Fruit fly (Drosophila melanogaster) whole organism, embryonic: ENCODE results near the gene Tctp.

ENCODE experiments used
- Aef1 ChIP-seq: fragments of 200-800 bp; sonication (Bioruptor generic); IDR thresholded peaks from 3 replicates; pipeline ENCODE4 v1.3.6; 2022; ENCODE audit warnings: missing biosample characterization, missing genetic modification characterization
- Asciz ChIP-seq: fragments of 200-800 bp; sonication (Bioruptor generic); optimal IDR thresholded peaks from 2 replicates; lab custom pipeline; 2017; ENCODE audit warnings: missing biosample characterization, mild to moderate bottlenecking, missing genetic modification characterization, missing genetic modification reagents
- Atf-2 ChIP-seq: fragments of 200-800 bp; sonication (Bioruptor generic); optimal IDR thresholded peaks from 2 replicates; lab custom pipeline; 2016; ENCODE audit warnings: missing biosample characterization, missing genetic modification characterization
- CG11723 ChIP-seq: fragments of 200-800 bp; sonication (Bioruptor generic); optimal IDR thresholded peaks from 2 replicates; lab custom pipeline; 2017; ENCODE audit warnings: missing biosample characterization, mild to moderate bottlenecking, missing genetic modification characterization
- CG12155 ChIP-seq: fragments of 200-800 bp; sonication (Bioruptor generic); optimal IDR thresholded peaks from 3 replicates; lab custom pipeline; 2016; ENCODE audit warnings: missing biosample characterization, missing genetic modification characterization
- CG1233 ChIP-seq: fragments of 200-800 bp; sonication (Bioruptor generic); optimal IDR thresholded peaks from 4 replicates; lab custom pipeline; 2018; ENCODE audit warnings: missing biosample characterization, mild to moderate bottlenecking, missing genetic modification characterization
- CG13894 ChIP-seq: fragments of 200-800 bp; sonication (Bioruptor generic); optimal IDR thresholded peaks from 3 replicates; lab custom pipeline; 2018; ENCODE audit warnings: missing biosample characterization, mild to moderate bottlenecking, missing genetic modification characterization, moderate library complexity
- CG15514 ChIP-seq: fragments of 200-800 bp; sonication (Bioruptor generic); optimal IDR thresholded peaks from 3 replicates; lab custom pipeline; 2017; ENCODE audit warnings: missing biosample characterization, missing genetic modification characterization, mild to moderate bottlenecking, moderate library complexity, missing genetic modification reagents
- CG1602 ChIP-seq: fragments of 200-800 bp; sonication (Bioruptor generic); optimal IDR thresholded peaks from 3 replicates; lab custom pipeline; 2016; ENCODE audit warnings: missing biosample characterization, missing genetic modification characterization
- CG16779 ChIP-seq: fragments of 200-800 bp; sonication (Bioruptor generic); IDR thresholded peaks from 2 replicates; pipeline ENCODE4 v1.3.6; 2022; ENCODE audit warnings: missing biosample characterization, missing genetic modification characterization
- CG17612 ChIP-seq: fragments of 200-800 bp; sonication (Bioruptor generic); IDR thresholded peaks from 2 replicates; pipeline ENCODE4 v1.3.6; 2022; ENCODE audit warnings: missing biosample characterization, missing genetic modification characterization
- CG17912 ChIP-seq: fragments of 200-800 bp; sonication (Bioruptor generic); optimal IDR thresholded peaks from 2 replicates; lab custom pipeline; 2018; ENCODE audit warnings: missing biosample characterization, mild to moderate bottlenecking, missing genetic modification characterization
- CG2875 ChIP-seq: fragments of 200-800 bp; sonication (Bioruptor generic); optimal IDR thresholded peaks from 2 replicates; lab custom pipeline; 2017; ENCODE audit warnings: missing biosample characterization, mild to moderate bottlenecking, missing genetic modification characterization, missing genetic modification reagents
- CG30403 ChIP-seq: fragments of 200-800 bp; sonication (Bioruptor generic); optimal IDR thresholded peaks from 3 replicates; lab custom pipeline; 2016; ENCODE audit warnings: missing biosample characterization, missing genetic modification characterization
- CG3163 ChIP-seq: fragments of 200-800 bp; sonication (Bioruptor generic); optimal IDR thresholded peaks from 3 replicates; lab custom pipeline; 2016; ENCODE audit warnings: missing biosample characterization, missing genetic modification characterization
- CG34224 ChIP-seq: fragments of 200-800 bp; sonication (Bioruptor generic); IDR thresholded peaks from 3 replicates; pipeline ENCODE4 v1.3.6; 2022; ENCODE audit warnings: missing biosample characterization, missing genetic modification characterization; ENCODE audit not compliant: partially characterized antibody
- CG3847 ChIP-seq: fragments of 200-800 bp; sonication (Bioruptor generic); IDR thresholded peaks from 2 replicates; pipeline ENCODE4 v1.3.6; 2022; ENCODE audit warnings: missing biosample characterization, missing genetic modification characterization
- CG42726 ChIP-seq: fragments of 200-800 bp; sonication (Bioruptor generic); IDR thresholded peaks from 2 replicates; pipeline ENCODE4 v1.3.6; 2022; ENCODE audit warnings: missing biosample characterization, missing genetic modification characterization; ENCODE audit not compliant: partially characterized antibody
- CG4404 ChIP-seq: fragments of 200-800 bp; sonication (Bioruptor generic); IDR thresholded peaks from 2 replicates; pipeline ENCODE4 v1.3.6; 2022; ENCODE audit warnings: missing biosample characterization, missing genetic modification characterization
- CG6654 ChIP-seq: fragments of 200-800 bp; sonication (Bioruptor generic); optimal IDR thresholded peaks from 2 replicates; lab custom pipeline; 2017; ENCODE audit warnings: missing biosample characterization, mild to moderate bottlenecking, missing genetic modification characterization
- CG6813 ChIP-seq: fragments of 200-800 bp; sonication (Bioruptor generic); optimal IDR thresholded peaks from 2 replicates; lab custom pipeline; 2017; ENCODE audit warnings: missing biosample characterization, missing genetic modification characterization, mild to moderate bottlenecking, moderate library complexity, missing genetic modification reagents
- CG7839 ChIP-seq: fragments of 200-800 bp; sonication (Bioruptor generic); optimal IDR thresholded peaks from 3 replicates; lab custom pipeline; 2018; ENCODE audit warnings: missing biosample characterization, mild to moderate bottlenecking, missing genetic modification characterization, moderate library complexity
- CG9215 ChIP-seq: fragments of 200-800 bp; sonication (Bioruptor generic); IDR thresholded peaks from 2 replicates; pipeline ENCODE4 v1.3.6; 2022; ENCODE audit warnings: missing biosample characterization, missing genetic modification characterization
- CG9437 ChIP-seq: fragments of 200-800 bp; sonication (Bioruptor generic); optimal IDR thresholded peaks from 2 replicates; lab custom pipeline; 2018; ENCODE audit warnings: missing biosample characterization, mild to moderate bottlenecking, missing genetic modification characterization
- Chrac-16 ChIP-seq: fragments of 200-800 bp; sonication (Bioruptor generic); optimal IDR thresholded peaks from 3 replicates; lab custom pipeline; 2016; ENCODE audit warnings: missing biosample characterization, missing genetic modification characterization
- Dad ChIP-seq: fragments of 200-800 bp; sonication (Bioruptor generic); optimal IDR thresholded peaks from 3 replicates; lab custom pipeline; 2016; ENCODE audit warnings: missing biosample characterization, missing genetic modification characterization
- ERR ChIP-seq: fragments of 200-800 bp; sonication (Bioruptor generic); optimal IDR thresholded peaks from 2 replicates; lab custom pipeline; 2016; ENCODE audit warnings: missing biosample characterization, missing genetic modification characterization
- Ets65A ChIP-seq: fragments of 200-800 bp; sonication (Bioruptor generic); peaks from one replicate; lab custom pipeline; 2016; ENCODE audit warnings: missing biosample characterization, missing genetic modification characterization
- HLH4C ChIP-seq: fragments of 200-800 bp; sonication (Bioruptor generic); IDR thresholded peaks from 3 replicates; pipeline ENCODE4 v1.3.6; 2022; ENCODE audit warnings: missing biosample characterization, missing genetic modification characterization; ENCODE audit not compliant: partially characterized antibody
- Hmx ChIP-seq: fragments of 200-800 bp; sonication (Bioruptor generic); optimal IDR thresholded peaks from 2 replicates; lab custom pipeline; 2016; ENCODE audit warnings: missing biosample characterization, missing genetic modification characterization
- Hr51 ChIP-seq, 2 experiments: fragments of 200-800 bp; sonication (Bioruptor generic); optimal IDR thresholded peaks; 2 replicates in 1 of 2; 3 replicates in 1 of 2; lab custom pipeline; 2016 to 2018; ENCODE audit warnings: missing biosample characterization in 2 of 2, missing genetic modification characterization in 2 of 2, mild to moderate bottlenecking in 1 of 2, moderate library complexity in 1 of 2
- NC2β ChIP-seq: fragments of 200-800 bp; sonication (Bioruptor generic); optimal IDR thresholded peaks from 2 replicates; lab custom pipeline; 2016; ENCODE audit warnings: missing biosample characterization, missing genetic modification characterization
- Oli ChIP-seq: fragments of 200-800 bp; sonication (Bioruptor generic); optimal IDR thresholded peaks from 2 replicates; lab custom pipeline; 2018; ENCODE audit warnings: missing biosample characterization, mild to moderate bottlenecking, missing genetic modification characterization, moderate library complexity
- Six4 ChIP-seq: fragments of 200-800 bp; sonication (Bioruptor generic); optimal IDR thresholded peaks from 2 replicates; lab custom pipeline; 2016; ENCODE audit warnings: missing biosample characterization, missing genetic modification characterization
- Sox100B ChIP-seq: fragments of 200-800 bp; sonication (Bioruptor generic); optimal IDR thresholded peaks from 3 replicates; lab custom pipeline; 2018; ENCODE audit warnings: missing biosample characterization, mild to moderate bottlenecking, missing genetic modification characterization
- Sry-β ChIP-seq: fragments of 200-800 bp; sonication (Bioruptor generic); optimal IDR thresholded peaks from 2 replicates; lab custom pipeline; 2018; ENCODE audit warnings: missing biosample characterization, mild to moderate bottlenecking, missing genetic modification characterization, moderate library complexity
- Xrp1 ChIP-seq: fragments of 200-800 bp; sonication (Bioruptor generic); IDR thresholded peaks from 2 replicates; pipeline ENCODE4 v1.3.6; 2022; ENCODE audit warnings: missing biosample characterization, missing genetic modification characterization
- ap ChIP-seq: fragments of 200-800 bp; sonication (Bioruptor generic); IDR thresholded peaks from 2 replicates; pipeline ENCODE4 v1.3.6; 2022; ENCODE audit warnings: missing biosample characterization, missing genetic modification characterization
- ara ChIP-seq: fragments of 200-800 bp; sonication (Bioruptor generic); IDR thresholded peaks from 2 replicates; pipeline ENCODE4 v1.3.6; 2022; ENCODE audit warnings: missing biosample characterization, missing genetic modification characterization
- bbx ChIP-seq: fragments of 200-800 bp; sonication (Bioruptor generic); IDR thresholded peaks from 2 replicates; pipeline ENCODE4 v1.3.6; 2022; ENCODE audit warnings: missing biosample characterization, missing genetic modification characterization; ENCODE audit not compliant: partially characterized antibody
- caup ChIP-seq: fragments of 200-800 bp; sonication (Bioruptor generic); optimal IDR thresholded peaks from 3 replicates; lab custom pipeline; 2017; ENCODE audit warnings: missing biosample characterization, mild to moderate bottlenecking, missing genetic modification characterization, moderate library complexity; ENCODE audit not compliant: severe bottlenecking
- dm ChIP-seq: fragments of 200-800 bp; sonication (Bioruptor generic); optimal IDR thresholded peaks from 3 replicates; lab custom pipeline; 2016; ENCODE audit warnings: missing biosample characterization, missing genetic modification characterization
- en ChIP-seq: fragments of 200-800 bp; sonication (Bioruptor generic); optimal IDR thresholded peaks from 2 replicates; lab custom pipeline; 2016; ENCODE audit warnings: missing biosample characterization, missing genetic modification characterization
- ind ChIP-seq: fragments of 200-800 bp; sonication (Bioruptor generic); optimal IDR thresholded peaks from 3 replicates; lab custom pipeline; 2016; ENCODE audit warnings: missing biosample characterization, missing genetic modification characterization
- lbe ChIP-seq: fragments of 200-800 bp; sonication (Bioruptor generic); optimal IDR thresholded peaks from 2 replicates; lab custom pipeline; 2016; ENCODE audit warnings: missing biosample characterization, mild to moderate bottlenecking, missing genetic modification characterization
- sd ChIP-seq: fragments of 200-800 bp; sonication (Bioruptor generic); optimal IDR thresholded peaks from 3 replicates; lab custom pipeline; 2018; ENCODE audit warnings: missing biosample characterization, mild to moderate bottlenecking, missing genetic modification characterization, moderate library complexity
- seq ChIP-seq: fragments of 200-800 bp; sonication (Bioruptor generic); IDR thresholded peaks from 2 replicates; pipeline ENCODE4 v1.3.6; 2022; ENCODE audit warnings: missing biosample characterization, missing genetic modification characterization
- tap ChIP-seq: fragments of 200-800 bp; optimal IDR thresholded peaks from 3 replicates; lab custom pipeline; 2019; ENCODE audit warnings: missing biosample characterization, mild to moderate bottlenecking, missing genetic modification characterization, moderate library complexity
- tin ChIP-seq: fragments of 200-800 bp; sonication (Bioruptor generic); optimal IDR thresholded peaks from 3 replicates; lab custom pipeline; 2016; ENCODE audit warnings: missing biosample characterization, missing genetic modification characterization
- vfl ChIP-seq: fragments of 200-800 bp; sonication (Bioruptor generic); optimal IDR thresholded peaks from 2 replicates; lab custom pipeline; 2016; ENCODE audit warnings: missing biosample characterization, missing genetic modification characterization

The Tctp gene

dm6 chr3R:11200885-11201421 is 9.1 kb upstream of the Tctp start (continued):
- no peak for TF ChIP-seq bbx
- peak; percentile 41; the same call in 1 of the 2 replicates for TF ChIP-seq CG9215 (GFP tag; lab: Robert Waterston, UW)
- TF ChIP-seq NC2β (GFP tag; lab: Kevin White, UChicago): no peak
- TF ChIP-seq CG17912: no peak
- TF ChIP-seq CG42726 (GFP tag; lab: Robert Waterston, UW): no peak
- no peak for TF ChIP-seq Atf-2 (GFP tag; lab: Kevin White, UChicago)
- peak; percentile 51 for TF ChIP-seq Chrac-16 (GFP tag; lab: Kevin White, UChicago)
- TF ChIP-seq Sry-β (GFP tag; lab: Kevin White, UChicago): no peak
- peak in 1 of 2 experiments; percentile 77 for TF ChIP-seq Hr51 (GFP tag; optimal IDR thresholded peaks at IDR 0.05; lab: Kevin White, UChicago)
- peak; percentile 5 for TF ChIP-seq tin (GFP tag; lab: Kevin White, UChicago)
- no peak for TF ChIP-seq Hmx (GFP tag; lab: Kevin White, UChicago)
- TF ChIP-seq CG30403 (GFP tag; lab: Kevin White, UChicago): peak; percentile 59
- TF ChIP-seq ERR: no peak
- peak; percentile 69 for TF ChIP-seq sd (tag; lab: Kevin White, UChicago)
- peak; percentile 7 for TF ChIP-seq CG6654 (GFP tag; lab: Kevin White, UChicago)
- no peak for TF ChIP-seq CG4404 (GFP tag; lab: Robert Waterston, UW)
- TF ChIP-seq CG16779 (GFP tag; lab: Robert Waterston, UW): no peak
- TF ChIP-seq tap (tag; lab: Kevin White, UChicago): peak; percentile 47
- TF ChIP-seq CG1602 (GFP tag; lab: Kevin White, UChicago): peak; percentile 9
- TF ChIP-seq Sox100B (GFP tag; lab: Kevin White, UChicago): no peak
- TF ChIP-seq CG11723 (GFP tag; lab: Kevin White, UChicago): no peak
- TF ChIP-seq ind (GFP tag; lab: Kevin White, UChicago): peak; percentile 61
- TF ChIP-seq CG6813: peak; percentile 35
- peak; percentile 32 for TF ChIP-seq Asciz (GFP tag; lab: Kevin White, UChicago)
- no peak for TF ChIP-seq vfl
- peak; percentile 79 for TF ChIP-seq CG7839
- TF ChIP-seq Dad (GFP tag; lab: Kevin White, UChicago): no peak
- peak; percentile 25 for TF ChIP-seq Six4 (GFP tag; lab: Kevin White, UChicago)
- TF ChIP-seq CG3163 (GFP tag; lab: Kevin White, UChicago): no peak
- TF ChIP-seq ap (GFP tag; lab: Robert Waterston, UW): no peak
- TF ChIP-seq seq (GFP tag; lab: Robert Waterston, UW): peak; percentile 48; the same call in 1 of the 2 replicates
- TF ChIP-seq ara (GFP tag; lab: Robert Waterston, UW): no peak
- TF ChIP-seq lbe: peak; percentile 81
- TF ChIP-seq en (GFP tag; lab: Kevin White, UChicago): no peak
- peak; percentile 58 for TF ChIP-seq CG1233 (GFP tag; lab: Kevin White, UChicago)
- TF ChIP-seq Aef1 (GFP tag; lab: Robert Waterston, UW): peak; percentile 52
- TF ChIP-seq CG2875 (GFP tag; lab: Kevin White, UChicago): no peak
- TF ChIP-seq CG9437 (GFP tag; lab: Kevin White, UChicago): peak; percentile 33
- no peak for TF ChIP-seq Xrp1 (GFP tag; lab: Robert Waterston, UW)
- TF ChIP-seq CG17612: no peak
- peak; percentile 73 for TF ChIP-seq Oli (tag; lab: Kevin White, UChicago)
- peak; percentile 54 for TF ChIP-seq CG15514 (GFP tag; lab: Kevin White, UChicago)
- no peak for TF ChIP-seq Ets65A (GFP tag; lab: Kevin White, UChicago)
- TF ChIP-seq HLH4C: peak; percentile 42; the same call in 1 of the 3 replicates
- TF ChIP-seq CG13894 (tag; lab: Kevin White, UChicago): no peak
- TF ChIP-seq CG34224 (GFP tag; lab: Robert Waterston, UW): no peak
- peak; percentile 43 for TF ChIP-seq caup (GFP tag; lab: Kevin White, UChicago)
- TF ChIP-seq CG3847 (GFP tag; lab: Robert Waterston, UW): peak; percentile 40
- TF ChIP-seq CG12155 (GFP tag; lab: Kevin White, UChicago): peak; percentile 42
- no peak for TF ChIP-seq dm
